Worm (Caenorhabditis elegans): ENCODE data around the gene F39H12.3.

Gene F39H12.3

DNA sequence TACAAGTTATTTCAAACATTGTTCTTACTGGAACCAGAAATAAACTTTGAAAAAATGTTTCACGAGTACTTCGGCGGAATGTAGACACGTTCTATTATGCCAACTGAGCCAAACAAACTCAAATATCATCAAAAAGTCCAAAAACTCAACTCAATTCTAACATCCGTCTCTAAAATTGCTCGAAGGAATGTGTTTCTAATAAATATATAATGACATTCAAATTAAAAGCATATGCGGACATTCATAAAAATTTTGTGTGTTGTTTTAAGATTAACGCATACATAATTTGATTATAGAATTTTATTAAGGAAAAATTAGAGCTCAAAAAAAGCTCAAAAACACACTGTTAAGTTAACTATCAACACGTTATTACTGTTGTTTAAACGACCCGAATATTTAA lies 4.2 kb upstream of the F39H12.3 start:
- TF ChIP-seq nhr-71 (tag; optimal IDR thresholded peaks at IDR 0.05), result no peak
- TF ChIP-seq dsc-1 (tag; optimal IDR thresholded peaks at IDR 0.05), result peak; percentile 90
- TF ChIP-seq fkh-4 (tag; optimal IDR thresholded peaks at IDR 0.05; ENCODE audit: borderline replicate concordance), result peak; percentile 89

DNA sequence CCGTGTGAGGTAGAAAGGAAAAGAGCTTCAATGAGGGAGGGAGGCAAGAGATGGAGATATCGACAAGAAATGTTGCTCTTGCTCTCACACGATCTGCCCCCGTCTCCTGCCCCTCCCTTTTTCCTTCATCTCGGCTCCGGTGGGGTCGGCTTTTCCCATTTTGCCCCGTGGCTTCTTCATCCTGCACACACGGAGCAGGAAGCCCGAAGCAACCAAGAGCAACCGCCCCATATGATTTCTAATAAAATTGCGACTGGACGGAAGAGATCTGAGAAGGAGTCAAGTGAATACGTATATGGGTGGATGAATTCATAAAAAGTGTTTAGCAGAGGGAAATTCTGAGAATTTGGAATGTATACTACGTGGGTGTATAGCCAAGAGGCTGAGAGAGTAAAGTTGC lies 3.4 kb upstream of the F39H12.3 start:
- TF ChIP-seq ztf-11 (tag; optimal IDR thresholded peaks at IDR 0.05) (no peak), lin-13 (GFP tag; optimal IDR thresholded peaks at IDR 0.05) (no peak), dsc-1 (tag; optimal IDR thresholded peaks at IDR 0.05) (peak; percentile 47), C34B4.2 (tag; optimal IDR thresholded peaks at IDR 0.05) (no peak), mef-2 (tag; optimal IDR thresholded peaks at IDR 0.05) (no peak), pax-3 (tag; optimal IDR thresholded peaks at IDR 0.05) (no peak), ama-1 (optimal IDR thresholded peaks at IDR 0.05) (no peak), nhr-85 (tag) (no peak), nhr-76 (tag; optimal IDR thresholded peaks at IDR 0.05) (no peak), unc-30 (tag; optimal IDR thresholded peaks at IDR 0.05) (no peak), hlh-17 (GFP tag; optimal IDR thresholded peaks at IDR 0.05; ENCODE audit: borderline replicate concordance) (no peak), lin-14 (GFP tag; optimal IDR thresholded peaks at IDR 0.05) (peak; percentile 74), xbp-1 (tag; optimal IDR thresholded peaks at IDR 0.05) (no peak), fkh-10 (GFP tag; optimal IDR thresholded peaks at IDR 0.05) (peak; percentile 45), fkh-8 (tag; optimal IDR thresholded peaks at IDR 0.05) (peak; percentile 93), tbx-2 (tag; optimal IDR thresholded peaks at IDR 0.05) (no peak), unc-86 (tag; optimal IDR thresholded peaks at IDR 0.05) (peak; percentile 20), fkh-4 (tag; optimal IDR thresholded peaks at IDR 0.05; ENCODE audit: borderline replicate concordance) (no peak), ces-1 (GFP tag; optimal IDR thresholded peaks at IDR 0.05) (no peak), nhr-47 (tag; optimal IDR thresholded peaks at IDR 0.05) (peak; percentile 63), ceh-8 (GFP tag; optimal IDR thresholded peaks at IDR 0.05) (no peak), nhr-71 (tag; optimal IDR thresholded peaks at IDR 0.05) (peak; percentile 59), vab-15 (tag; optimal IDR thresholded peaks at IDR 0.05) (no peak), grh-1 (GFP tag; IDR thresholded peaks at IDR 0.05) (no peak), Y116A8C.19 (tag; optimal IDR thresholded peaks at IDR 0.05; ENCODE audit: borderline replicate concordance) (no peak), nhr-19 (GFP tag; conservative IDR thresholded peaks at IDR 0.05) (no peak), pag-3 (tag; optimal IDR thresholded peaks at IDR 0.05; ENCODE audit: borderline replicate concordance, insufficient read depth) (no peak), C04F5.9 (tag; optimal IDR thresholded peaks at IDR 0.05) (no peak), ets-5 (GFP tag; IDR thresholded peaks at IDR 0.05) (no peak), nhr-237 (tag; optimal IDR thresholded peaks at IDR 0.05) (no peak), hlh-4 (tag; optimal IDR thresholded peaks at IDR 0.05) (no peak), tlp-1 (tag; optimal IDR thresholded peaks at IDR 0.05) (no peak), lsy-2 (tag; optimal IDR thresholded peaks at IDR 0.05) (no peak), ceh-82 (tag; optimal IDR thresholded peaks at IDR 0.05) (peak in 1 of 3 experiments; percentile 46), lin-15B (tag; optimal IDR thresholded peaks at IDR 0.05) (no peak), elt-3 (tag; optimal IDR thresholded peaks at IDR 0.05) (no peak), lin-35 (GFP tag; optimal IDR thresholded peaks at IDR 0.05) (peak in 1 of 2 experiments; percentile 3), egl-13 (tag; optimal IDR thresholded peaks at IDR 0.05) (peak; percentile 71), ztf-4 (tag; optimal IDR thresholded peaks at IDR 0.05) (no peak), ceh-63 (GFP tag; optimal IDR thresholded peaks at IDR 0.05) (no peak), isw-1 (GFP tag; IDR thresholded peaks at IDR 0.05) (no peak), unc-130 (tag; optimal IDR thresholded peaks at IDR 0.05) (no peak), nhr-12 (tag; optimal IDR thresholded peaks at IDR 0.05) (no peak), swsn-7 (tag; optimal IDR thresholded peaks at IDR 0.05) (peak; percentile 21), efl-3 (GFP tag; optimal IDR thresholded peaks at IDR 0.05) (no peak), nhr-28 (tag; optimal IDR thresholded peaks at IDR 0.05) (no peak), blmp-1 (tag; optimal IDR thresholded peaks at IDR 0.05) (no peak), lin-39 (tag; optimal IDR thresholded peaks at IDR 0.05) (no peak), skn-1 (tag; optimal IDR thresholded peaks at IDR 0.05) (no peak), unc-62 (GFP tag; optimal IDR thresholded peaks at IDR 0.05) (no peak), snu-23 (GFP tag; optimal IDR thresholded peaks at IDR 0.05) (peak; percentile 9)
